Worm (Caenorhabditis elegans): ENCODE results near the gene Y46G5A.23.

Gene Y46G5A.23

DNA sequence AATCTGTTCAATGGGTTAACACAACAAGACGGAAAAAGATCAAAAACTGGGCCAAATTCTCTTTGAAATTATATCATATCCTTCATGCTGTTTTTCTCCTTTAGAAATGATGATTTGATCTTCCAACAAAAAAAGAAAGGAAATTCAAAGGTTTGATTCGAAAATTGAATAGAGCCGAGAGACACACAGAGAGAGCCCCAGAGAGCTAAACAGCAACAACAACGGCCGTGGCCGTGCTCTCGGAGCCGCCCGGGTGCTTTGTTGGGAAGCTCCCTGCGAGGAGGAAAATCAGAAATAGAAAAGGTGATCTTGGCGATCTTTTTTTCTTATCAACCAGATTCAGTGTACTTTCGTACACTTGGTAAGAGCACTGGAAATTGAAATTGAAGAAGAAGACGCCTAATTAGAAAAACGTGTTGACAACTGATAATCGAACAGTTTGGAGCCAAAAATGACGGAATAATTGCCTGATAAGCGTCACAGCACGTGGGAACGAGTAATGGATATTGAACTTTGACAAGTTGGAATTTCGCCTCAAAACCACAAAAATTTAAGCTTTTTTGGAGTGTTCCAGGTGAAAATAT lies 31.5 kb downstream of the Y46G5A.23 start:
- TF ChIP-seq sox-2 (GFP tag; IDR thresholded peaks at IDR 0.05) (no peak), unc-42 (tag; optimal IDR thresholded peaks at IDR 0.05) (peak; percentile 30), hlh-6 (tag; optimal IDR thresholded peaks at IDR 0.05) (peak; percentile 31), nfya-1 (tag; optimal IDR thresholded peaks at IDR 0.05) (peak; percentile 5)

DNA sequence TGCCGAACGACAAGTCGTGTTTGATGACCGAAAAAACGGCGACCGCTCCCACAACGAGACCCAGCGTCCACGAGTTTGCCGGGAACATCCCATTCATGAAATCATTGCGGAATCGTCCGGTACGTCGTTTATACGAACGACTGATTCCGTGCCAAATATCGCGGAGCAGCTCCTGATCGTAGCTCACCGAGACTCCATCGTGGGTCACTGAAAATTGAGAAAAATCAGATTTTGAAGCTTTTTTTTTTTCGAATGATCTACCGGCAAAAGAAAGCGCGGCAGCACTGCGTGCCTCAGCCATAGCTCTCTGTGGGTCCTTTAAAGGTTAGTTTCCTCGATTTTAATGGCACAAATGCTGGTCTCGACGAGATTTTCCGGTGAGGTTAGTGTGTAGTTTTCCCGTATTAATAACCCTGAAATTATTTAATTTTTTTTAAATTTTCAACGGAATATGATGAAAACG lies 32.7 kb downstream of the Y46G5A.23 start, which contains the start of gene cpt-1:
Gene cpt-1, minus strand, starts transcription at position 413 of the 463 bp plus-strand sequence.
- no peak for TF ChIP-seq ceh-34 (tag; optimal IDR thresholded peaks at IDR 0.05)
- TF ChIP-seq rnt-1 (tag; optimal IDR thresholded peaks at IDR 0.05), result no peak
- TF ChIP-seq nfya-1 (tag; optimal IDR thresholded peaks at IDR 0.05), result no peak
- no peak for TF ChIP-seq ceh-24 (tag; optimal IDR thresholded peaks at IDR 0.05)
- TF ChIP-seq ceh-14 (tag; optimal IDR thresholded peaks at IDR 0.05), result no peak
- TF ChIP-seq unc-55 (GFP tag; optimal IDR thresholded peaks at IDR 0.05), result no peak
- TF ChIP-seq ceh-31 (tag; optimal IDR thresholded peaks at IDR 0.05), result no peak
- no peak for TF ChIP-seq T23F11.4 (GFP tag; optimal IDR thresholded peaks at IDR 0.05)
- no peak for TF ChIP-seq fkh-10 (GFP tag; optimal IDR thresholded peaks at IDR 0.05)
- no peak for TF ChIP-seq lim-6 (tag; optimal IDR thresholded peaks at IDR 0.05)
- TF ChIP-seq ceh-19 (GFP tag; optimal IDR thresholded peaks at IDR 0.05), result no peak
- no peak for TF ChIP-seq fax-1 (tag; optimal IDR thresholded peaks at IDR 0.05)
- TF ChIP-seq C38D4.7 (GFP tag; optimal IDR thresholded peaks at IDR 0.05), result no peak
- no peak for TF ChIP-seq hlh-8 (tag; optimal IDR thresholded peaks at IDR 0.05)
- no peak for TF ChIP-seq pros-1 (tag; optimal IDR thresholded peaks at IDR 0.05)
- no peak for TF ChIP-seq ceh-48 (tag; optimal IDR thresholded peaks at IDR 0.05)
- TF ChIP-seq C08G9.2 (tag; optimal IDR thresholded peaks at IDR 0.05), result no peak
- TF ChIP-seq hlh-13 (GFP tag; optimal IDR thresholded peaks at IDR 0.05), result no peak
- no peak for TF ChIP-seq K09A11.1 (tag; optimal IDR thresholded peaks at IDR 0.05; ENCODE audit: insufficient read depth)

- no peak for TF ChIP-seq hlh-30 (tag; optimal IDR thresholded peaks at IDR 0.05; ENCODE audit: insufficient read depth)
- no peak for TF ChIP-seq fkh-10 (GFP tag; optimal IDR thresholded peaks at IDR 0.05)
- TF ChIP-seq Y22D7AL.16 (tag; optimal IDR thresholded peaks at IDR 0.05), result no peak
- no peak for TF ChIP-seq nfya-1 (tag; optimal IDR thresholded peaks at IDR 0.05)
- no peak for TF ChIP-seq ets-4 (tag; optimal IDR thresholded peaks at IDR 0.05)
- TF ChIP-seq zip-5 (tag; optimal IDR thresholded peaks at IDR 0.05), result no peak
- peak; percentile 20 for TF ChIP-seq hlh-6 (tag; optimal IDR thresholded peaks at IDR 0.05)
Observed at ce11 chrII:12795188-12795587, 33.6 kb downstream of the Y46G5A.23 start.

- TF ChIP-seq nfya-1 (tag; optimal IDR thresholded peaks at IDR 0.05) (peak; percentile 97), ceh-22 (tag; optimal IDR thresholded peaks at IDR 0.05) (no peak)
Observed at ce11 chrII:12790392-12790791, 38.4 kb downstream of the Y46G5A.23 start.

DNA sequence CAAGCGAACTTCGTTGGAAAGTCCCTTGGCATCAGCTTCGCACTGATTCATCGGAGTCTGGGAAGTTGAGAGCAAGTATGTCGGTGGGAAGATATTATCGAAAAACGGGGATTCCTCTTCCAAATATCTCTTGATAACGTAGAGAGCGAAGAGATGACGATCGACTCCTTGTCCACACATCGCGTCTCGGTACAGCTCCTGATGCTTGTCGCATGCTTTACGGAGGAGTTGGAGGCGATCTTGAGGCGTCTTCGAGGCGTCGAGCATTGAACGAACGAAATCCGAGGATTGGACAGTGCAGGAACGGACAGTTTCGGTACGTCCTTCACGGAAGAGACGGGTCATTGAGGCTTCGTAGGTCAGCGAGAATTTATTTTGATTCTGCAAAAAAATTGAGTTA lies 39.3 kb downstream of the Y46G5A.23 start:
- TF ChIP-seq ref-2 (tag; optimal IDR thresholded peaks at IDR 0.05), result no peak
- TF ChIP-seq odd-2 (tag; optimal IDR thresholded peaks at IDR 0.05), result no peak
- no peak for TF ChIP-seq pag-3 (tag; optimal IDR thresholded peaks at IDR 0.05; ENCODE audit: borderline replicate concordance)
- no peak for TF ChIP-seq ets-4 (tag; optimal IDR thresholded peaks at IDR 0.05)
- TF ChIP-seq hlh-30 (tag; optimal IDR thresholded peaks at IDR 0.05; ENCODE audit: insufficient read depth), result no peak
- no peak for TF ChIP-seq ceh-22 (tag; optimal IDR thresholded peaks at IDR 0.05)
- TF ChIP-seq dmd-4 (tag; optimal IDR thresholded peaks at IDR 0.05; ENCODE audit: borderline replicate concordance), result no peak
- peak; percentile 28 for TF ChIP-seq hlh-6 (tag; optimal IDR thresholded peaks at IDR 0.05)

ce11 chrII:12787831-12788248 lies 40.9 kb downstream of the Y46G5A.23 start, which contains the start of gene alkb-7:
Gene alkb-7 (minus strand): TSS chrII:12788153.
- no peak for TF ChIP-seq ahr-1 (tag; optimal IDR thresholded peaks at IDR 0.05)
- no peak for TF ChIP-seq fax-1 (tag; optimal IDR thresholded peaks at IDR 0.05)
- TF ChIP-seq C38D4.7 (GFP tag; optimal IDR thresholded peaks at IDR 0.05), result peak; percentile 29
- TF ChIP-seq hlh-6 (tag; optimal IDR thresholded peaks at IDR 0.05), result peak; percentile 30
